Worm (Caenorhabditis elegans): Measurements from ENCODE around the gene F31B9.3.

Gene F31B9.3

ce11 chrX:15953086-15953485, 29.5 kb downstream of the F31B9.3 start:
- no peak for TF ChIP-seq ceh-6 (GFP tag; optimal IDR thresholded peaks at IDR 0.05)
- no peak for TF ChIP-seq gmeb-2 (tag; optimal IDR thresholded peaks at IDR 0.05)
- TF ChIP-seq ceh-18 (tag; optimal IDR thresholded peaks at IDR 0.05): no peak
- no peak for TF ChIP-seq fkh-10 (GFP tag; optimal IDR thresholded peaks at IDR 0.05)
- TF ChIP-seq ceh-9 (tag; optimal IDR thresholded peaks at IDR 0.05): no peak
- TF ChIP-seq dve-1 (tag; optimal IDR thresholded peaks at IDR 0.05): no peak
- no peak for TF ChIP-seq ceh-34 (tag; optimal IDR thresholded peaks at IDR 0.05)
- no peak for TF ChIP-seq rnt-1 (tag; optimal IDR thresholded peaks at IDR 0.05)
- no peak for TF ChIP-seq nfya-1 (tag; optimal IDR thresholded peaks at IDR 0.05)
- no peak for TF ChIP-seq hlh-6 (tag; optimal IDR thresholded peaks at IDR 0.05)
- TF ChIP-seq F13H6.1 (tag; optimal IDR thresholded peaks at IDR 0.05): no peak
- TF ChIP-seq ztf-16 (tag; optimal IDR thresholded peaks at IDR 0.05): no peak
- no peak for TF ChIP-seq dmd-4 (tag; optimal IDR thresholded peaks at IDR 0.05; ENCODE audit: borderline replicate concordance)
- no peak for TF ChIP-seq hlh-30 (tag; optimal IDR thresholded peaks at IDR 0.05; ENCODE audit: insufficient read depth)

- TF ChIP-seq fax-1 (tag; optimal IDR thresholded peaks at IDR 0.05) (no peak), sdc-2 (tag; optimal IDR thresholded peaks at IDR 0.05) (no peak), rnt-1 (tag; optimal IDR thresholded peaks at IDR 0.05) (no peak)
These were observed 30.1 kb downstream of the F31B9.3 start for ce11 chrX:15953611-15954010.

- no peak for TF ChIP-seq pat-9 (tag; optimal IDR thresholded peaks at IDR 0.05)
- TF ChIP-seq F13H6.1 (tag; optimal IDR thresholded peaks at IDR 0.05): no peak
- no peak for TF ChIP-seq lim-6 (tag; optimal IDR thresholded peaks at IDR 0.05)
- no peak for TF ChIP-seq elt-2 (tag; optimal IDR thresholded peaks at IDR 0.05)
- TF ChIP-seq ref-2 (tag; optimal IDR thresholded peaks at IDR 0.05): no peak
- TF ChIP-seq ceh-34 (tag; optimal IDR thresholded peaks at IDR 0.05): no peak
- no peak for TF ChIP-seq K02D7.2 (tag; optimal IDR thresholded peaks at IDR 0.05)
- no peak for TF ChIP-seq syd-9 (tag; optimal IDR thresholded peaks at IDR 0.05)
- no peak for TF ChIP-seq fax-1 (tag; optimal IDR thresholded peaks at IDR 0.05)
- TF ChIP-seq unc-42 (tag; optimal IDR thresholded peaks at IDR 0.05): no peak
- no peak for TF ChIP-seq eyg-1 (tag; optimal IDR thresholded peaks at IDR 0.05)
- TF ChIP-seq che-1 (tag; optimal IDR thresholded peaks at IDR 0.05): no peak
- TF ChIP-seq ceh-45 (GFP tag; IDR thresholded peaks at IDR 0.05): no peak
- no peak for TF ChIP-seq unc-55 (GFP tag; optimal IDR thresholded peaks at IDR 0.05)
- no peak for TF ChIP-seq ahr-1 (tag; optimal IDR thresholded peaks at IDR 0.05)
- TF ChIP-seq zip-5 (tag; optimal IDR thresholded peaks at IDR 0.05): no peak
- no peak for TF ChIP-seq unc-86 (tag; optimal IDR thresholded peaks at IDR 0.05)
- no peak for TF ChIP-seq sdc-2 (tag; optimal IDR thresholded peaks at IDR 0.05)
- no peak for TF ChIP-seq fkh-6 (tag; optimal IDR thresholded peaks at IDR 0.05)
These were observed 35.2 kb downstream of the F31B9.3 start, which contains the start of gene C09G1.5 for ce11 chrX:15958767-15959166. C09G1.5 (plus strand) TSS chrX:15959067.

All from whole organism, late embryonic.